Worm (Caenorhabditis elegans) whole organism, L4/young adult: Measurements from ENCODE around the gene clec-59.
"Not testable (repeated sequence)": the region's sequence is repeated elsewhere in the genome, so short reads cannot be mapped to it uniquely, and the experiment has no call there.

Experiments used
- W03F9.2 ChIP-seq: fragments of 150-350 bp; optimal IDR thresholded peaks from 2 replicates; lab custom pipeline; 2014; ENCODE audit warnings: missing biosample characterization, missing genetic modification characterization
- dao-5 ChIP-seq: sonication (generic microtip); optimal IDR thresholded peaks from 2 replicates; lab custom pipeline; 2016; ENCODE audit warnings: missing genotype, missing genetic modification characterization, moderate library complexity, missing compliant biosample characterization
- him-1 ChIP-seq: sonication (generic microtip); optimal IDR thresholded peaks from 2 replicates; lab custom pipeline; 2016; ENCODE audit warnings: missing genotype, missing genetic modification reagents, missing genetic modification characterization, missing compliant biosample characterization

The clec-59 gene

ce11 chrII:10504729-10505128, 25.5 kb upstream of the clec-59 start:
- no peak for TF ChIP-seq him-1 (tag; lab: Kevin White, UChicago)
- TF ChIP-seq dao-5 (tag; lab: Kevin White, UChicago), result no peak
- no peak for TF ChIP-seq W03F9.2 (tag; lab: Kevin White, UChicago)

ce11 chrII:10502491-10503063, 23.3 kb upstream of the clec-59 start, which contains the start of gene myrf-1:
Gene myrf-1 (minus strand): TSS chrII:10502541.
- TF ChIP-seq W03F9.2 (tag; lab: Kevin White, UChicago) (peak; percentile 52), him-1 (tag; lab: Kevin White, UChicago) (peak; percentile 63), dao-5 (tag; lab: Kevin White, UChicago) (peak; percentile 56)

- TF ChIP-seq dao-5 (tag; lab: Kevin White, UChicago) (no peak), W03F9.2 (tag; lab: Kevin White, UChicago) (no peak), him-1 (tag; lab: Kevin White, UChicago) (no peak)
These were observed 22.3 kb upstream of the clec-59 start for ce11 chrII:10501578-10501977.

- TF ChIP-seq him-1 (tag; lab: Kevin White, UChicago) (no peak), dao-5 (tag; lab: Kevin White, UChicago) (no peak), W03F9.2 (tag; lab: Kevin White, UChicago) (no peak)
These were observed 21.4 kb upstream of the clec-59 start for ce11 chrII:10500674-10501073.

ce11 chrII:10495912-10496311, 16.7 kb upstream of the clec-59 start, which contains the start of gene ZK666.12:
Gene ZK666.12 (plus strand): TSS chrII:10496212.
- TF ChIP-seq W03F9.2 (tag; lab: Kevin White, UChicago) (no peak), dao-5 (tag; lab: Kevin White, UChicago) (no peak), him-1 (tag; lab: Kevin White, UChicago) (no peak)

ce11 chrII:10494467-10494866, 15.2 kb upstream of the clec-59 start, which contains the start of gene ZK666.14:
Gene ZK666.14 (plus strand): TSS chrII:10494767.
- TF ChIP-seq dao-5 (tag; lab: Kevin White, UChicago), result no peak
- no peak for TF ChIP-seq W03F9.2 (tag; lab: Kevin White, UChicago)
- no peak for TF ChIP-seq him-1 (tag; lab: Kevin White, UChicago)

- TF ChIP-seq dao-5, W03F9.2, him-1 (tag; lab: Kevin White, UChicago): not testable (repeated sequence)
These were observed 13.8 kb upstream of the clec-59 start, which contains the start of gene ZK666.8 for ce11 chrII:10493034-10493433. Gene ZK666.8 (minus strand): TSS chrII:10493134.

ce11 chrII:10490329-10490728, 11.1 kb upstream of the clec-59 start, which contains the start of gene clec-61:
Gene clec-61 (minus strand): TSS chrII:10490537.
- TF ChIP-seq him-1 (tag; lab: Kevin White, UChicago), result no peak
- no peak for TF ChIP-seq W03F9.2 (tag; lab: Kevin White, UChicago)
- TF ChIP-seq dao-5 (tag; lab: Kevin White, UChicago), result no peak

- TF ChIP-seq dao-5 (tag; lab: Kevin White, UChicago), result no peak
- no peak for TF ChIP-seq him-1 (tag; lab: Kevin White, UChicago)
- no peak for TF ChIP-seq W03F9.2 (tag; lab: Kevin White, UChicago)
These were observed 7.5 kb upstream of the clec-59 start, which contains the start of gene ZK666.15 for ce11 chrII:10486738-10487137. Gene ZK666.15 (plus strand): TSS chrII:10487038.

- TF ChIP-seq him-1 (tag; lab: Kevin White, UChicago), result no peak
- no peak for TF ChIP-seq W03F9.2 (tag; lab: Kevin White, UChicago)
These were observed 6.4 kb upstream of the clec-59 start for ce11 chrII:10485640-10486039.

ce11 chrII:10483860-10484259, 4.6 kb upstream of the clec-59 start:
- TF ChIP-seq dao-5 (tag; lab: Kevin White, UChicago) (no peak), W03F9.2 (tag; lab: Kevin White, UChicago) (no peak)

- TF ChIP-seq dao-5 (tag; lab: Kevin White, UChicago), result no peak
- TF ChIP-seq W03F9.2 (tag; lab: Kevin White, UChicago), result no peak
- no peak for TF ChIP-seq him-1 (tag; lab: Kevin White, UChicago)
These were observed 3.7 kb upstream of the clec-59 start for ce11 chrII:10482899-10483298.

ce11 chrII:10481824-10482556, 2.7 kb upstream of the clec-59 start, which contains the start of the genes clec-60 and ZK666.11:
Gene clec-60 (minus strand): TSS chrII:10481874.
Gene ZK666.11 (plus strand): TSS chrII:10482522.
- no peak for TF ChIP-seq dao-5 (tag; lab: Kevin White, UChicago)
- TF ChIP-seq him-1 (tag; lab: Kevin White, UChicago), result no peak
